Worm (Caenorhabditis elegans): ENCODE measurements around the gene sdz-8.

Gene sdz-8

ce11 chrV:11515145-11515544 lies 846 bp downstream of the sdz-8 start:
- TF ChIP-seq sox-4 (tag; optimal IDR thresholded peaks at IDR 0.05) (no peak), pros-1 (tag; optimal IDR thresholded peaks at IDR 0.05) (no peak), C38D4.7 (GFP tag; optimal IDR thresholded peaks at IDR 0.05) (no peak), sdc-2 (tag; optimal IDR thresholded peaks at IDR 0.05) (no peak), dmd-4 (tag; optimal IDR thresholded peaks at IDR 0.05; ENCODE audit: borderline replicate concordance) (no peak)

- TF ChIP-seq elt-2 (tag; optimal IDR thresholded peaks at IDR 0.05) (no peak), nhr-232 (tag; optimal IDR thresholded peaks at IDR 0.05) (no peak), odd-2 (tag; optimal IDR thresholded peaks at IDR 0.05) (no peak), sdc-2 (tag; optimal IDR thresholded peaks at IDR 0.05) (no peak), lim-6 (tag; optimal IDR thresholded peaks at IDR 0.05) (no peak), nhr-11 (tag; optimal IDR thresholded peaks at IDR 0.05) (no peak), fax-1 (tag; optimal IDR thresholded peaks at IDR 0.05) (no peak), gmeb-2 (tag; optimal IDR thresholded peaks at IDR 0.05) (no peak), ceh-30 (tag; optimal IDR thresholded peaks at IDR 0.05) (no peak), K09A11.1 (tag; optimal IDR thresholded peaks at IDR 0.05; ENCODE audit: insufficient read depth) (no peak)
Measured at ce11 chrV:11514677-11515076, 1.3 kb downstream of the sdz-8 start, which contains the start of gene C55A6.6. Gene C55A6.6, minus strand, starts transcription at chrV:11514737.

ce11 chrV:11513432-11513831 lies 2.6 kb downstream of the sdz-8 start, which contains the start of gene C55A6.3:
Gene C55A6.3, minus strand, starts transcription at chrV:11513532.
- no peak for TF ChIP-seq mec-3 (tag; optimal IDR thresholded peaks at IDR 0.05; ENCODE audit: borderline replicate concordance)

ce11 chrV:11508773-11509172 lies 7.2 kb downstream of the sdz-8 start, which contains the start of gene ttll-5:
Gene ttll-5, plus strand, starts transcription at chrV:11509060.
- TF ChIP-seq tbx-2 (tag; optimal IDR thresholded peaks at IDR 0.05): no peak
- TF ChIP-seq hlh-13 (GFP tag; optimal IDR thresholded peaks at IDR 0.05): no peak
- TF ChIP-seq tbx-7 (tag; optimal IDR thresholded peaks at IDR 0.05): no peak
- TF ChIP-seq ets-4 (tag; optimal IDR thresholded peaks at IDR 0.05): no peak
- TF ChIP-seq odd-2 (tag; optimal IDR thresholded peaks at IDR 0.05): no peak
- TF ChIP-seq dmd-4 (tag; optimal IDR thresholded peaks at IDR 0.05; ENCODE audit: borderline replicate concordance): no peak
- no peak for TF ChIP-seq ztf-16 (tag; optimal IDR thresholded peaks at IDR 0.05)
- TF ChIP-seq ama-1 (optimal IDR thresholded peaks at IDR 0.05): no peak
- TF ChIP-seq ceh-6 (GFP tag; optimal IDR thresholded peaks at IDR 0.05): no peak
- TF ChIP-seq unc-55 (GFP tag; optimal IDR thresholded peaks at IDR 0.05): no peak
- TF ChIP-seq K02D7.2 (tag; optimal IDR thresholded peaks at IDR 0.05): no peak
- no peak for TF ChIP-seq hlh-8 (tag; optimal IDR thresholded peaks at IDR 0.05)
- TF ChIP-seq nhr-11 (tag; optimal IDR thresholded peaks at IDR 0.05): no peak
- TF ChIP-seq pha-4 (tag; optimal IDR thresholded peaks at IDR 0.05): no peak
- no peak for TF ChIP-seq sox-4 (tag; optimal IDR thresholded peaks at IDR 0.05)
- TF ChIP-seq rnt-1 (tag; optimal IDR thresholded peaks at IDR 0.05): no peak
- TF ChIP-seq lim-6 (tag; optimal IDR thresholded peaks at IDR 0.05): no peak

ce11 chrV:11506347-11506746 lies 9.6 kb downstream of the sdz-8 start:
- TF ChIP-seq ceh-18 (tag; optimal IDR thresholded peaks at IDR 0.05) (peak; percentile 51), hlh-15 (tag; optimal IDR thresholded peaks at IDR 0.05) (no peak)

ce11 chrV:11504853-11505397 lies 11.1 kb downstream of the sdz-8 start, which contains the start of the genes C55A6.1 and C55A6.10:
Gene C55A6.1, minus strand, starts transcription at chrV:11504968.
Gene C55A6.10, plus strand, starts transcription at chrV:11505347.
- TF ChIP-seq ref-2 (tag; optimal IDR thresholded peaks at IDR 0.05): peak; percentile 88
- peak; percentile 32 for TF ChIP-seq hlh-8 (tag; optimal IDR thresholded peaks at IDR 0.05)
- peak; percentile 35 for TF ChIP-seq ceh-18 (tag; optimal IDR thresholded peaks at IDR 0.05)
- TF ChIP-seq ztf-16 (tag; optimal IDR thresholded peaks at IDR 0.05): peak; percentile 11
- peak; percentile 15 for TF ChIP-seq dmd-4 (tag; optimal IDR thresholded peaks at IDR 0.05; ENCODE audit: borderline replicate concordance)
- peak; percentile 71 for TF ChIP-seq rnt-1 (tag; optimal IDR thresholded peaks at IDR 0.05)
- peak; percentile 43 for TF ChIP-seq zip-5 (tag; optimal IDR thresholded peaks at IDR 0.05)
- TF ChIP-seq sdc-2 (tag; optimal IDR thresholded peaks at IDR 0.05): peak; percentile 30
- peak; percentile 92 for TF ChIP-seq ceh-14 (tag; optimal IDR thresholded peaks at IDR 0.05)
- peak; percentile 62 for TF ChIP-seq tbx-7 (tag; optimal IDR thresholded peaks at IDR 0.05)
- TF ChIP-seq ttx-3 (tag; optimal IDR thresholded peaks at IDR 0.05): peak; percentile 17
- peak; percentile 75 for TF ChIP-seq C08G9.2 (tag; optimal IDR thresholded peaks at IDR 0.05)
- peak; percentile 73 for TF ChIP-seq nfya-1 (tag; optimal IDR thresholded peaks at IDR 0.05)
- peak; percentile 53 for TF ChIP-seq ceh-34 (tag; optimal IDR thresholded peaks at IDR 0.05)
- TF ChIP-seq hlh-6 (tag; optimal IDR thresholded peaks at IDR 0.05): peak; percentile 15
- peak; percentile 82 for TF ChIP-seq lim-6 (tag; optimal IDR thresholded peaks at IDR 0.05)
- TF ChIP-seq ceh-6 (GFP tag; optimal IDR thresholded peaks at IDR 0.05): peak; percentile 14
- peak; percentile 36 for TF ChIP-seq elt-2 (tag; optimal IDR thresholded peaks at IDR 0.05)
- TF ChIP-seq ceh-2 (tag; optimal IDR thresholded peaks at IDR 0.05): peak; percentile 80
- peak; percentile 93 for TF ChIP-seq tbx-2 (tag; optimal IDR thresholded peaks at IDR 0.05)
- TF ChIP-seq fax-1 (tag; optimal IDR thresholded peaks at IDR 0.05): peak; percentile 50
- peak; percentile 83 for TF ChIP-seq unc-42 (tag; optimal IDR thresholded peaks at IDR 0.05)
- TF ChIP-seq ceh-31 (tag; optimal IDR thresholded peaks at IDR 0.05): peak; percentile 96
- peak; percentile 65 for TF ChIP-seq ets-4 (tag; optimal IDR thresholded peaks at IDR 0.05)
